Fruit fly (Drosophila melanogaster) whole organism, pupa: Measurements from ENCODE around the gene Rbp1.

Experiments
- Pif1A ChIP-seq: fragments of 200-800 bp; sonication (Bioruptor generic); optimal IDR thresholded peaks from 3 replicates; lab custom pipeline; 2016; ENCODE audit warnings: missing biosample characterization, missing genetic modification characterization
- rn ChIP-seq: fragments of 200-800 bp; sonication (Bioruptor generic); IDR thresholded peaks from 2 replicates; pipeline ENCODE4 v1.3.6; 2022; ENCODE audit warnings: missing biosample characterization, missing genetic modification characterization

- TF ChIP-seq Pif1A (GFP tag; lab: Kevin White, UChicago) (no peak), rn (GFP tag; lab: Robert Waterston, UW) (no peak)
Measured at dm6 chr3R:10761980-10762379, 22.2 kb upstream of the Rbp1 start.
